Fruit fly (Drosophila melanogaster) whole organism, wandering third instar larva: ENCODE measurements around the gene CG8673.

Source experiments
- GATAd ChIP-seq: sonication (Bioruptor generic); optimal IDR thresholded peaks from 2 replicates; lab custom pipeline; 2016; ENCODE audit warnings: missing biosample characterization, missing genetic modification characterization
- Myc ChIP-seq: fragments of >200 bp; optimal IDR thresholded peaks from 2 replicates; lab custom pipeline; 2017
- N ChIP-seq: fragments of >200 bp; optimal IDR thresholded peaks from 2 replicates; lab custom pipeline; 2018; ENCODE audit warnings: missing biosample characterization, missing external identifiers, missing genetic modification characterization
- Sp1 ChIP-seq: fragments of 200-800 bp; sonication (Bioruptor generic); optimal IDR thresholded peaks from 3 replicates; lab custom pipeline; 2019; ENCODE audit warnings: missing biosample characterization, mild to moderate bottlenecking, missing genetic modification characterization, moderate library complexity
- br ChIP-seq: fragments of 200-800 bp; sonication (Bioruptor generic); optimal IDR thresholded peaks from 2 replicates; lab custom pipeline; 2016; ENCODE audit warnings: missing biosample characterization, missing genetic modification characterization
- ey ChIP-seq: fragments of 200-800 bp; sonication (Bioruptor generic); optimal IDR thresholded peaks from 2 replicates; lab custom pipeline; 2016; ENCODE audit warnings: missing biosample characterization, missing genetic modification characterization
- psq ChIP-seq: fragments of 200-800 bp; sonication (Bioruptor generic); optimal IDR thresholded peaks from 3 replicates; lab custom pipeline; 2017; ENCODE audit warnings: missing biosample characterization, mild to moderate bottlenecking, missing genetic modification characterization, moderate library complexity
- rgr ChIP-seq: fragments of 200-800 bp; sonication (Bioruptor generic); optimal IDR thresholded peaks from 3 replicates; lab custom pipeline; 2016; ENCODE audit warnings: missing biosample characterization, mild to moderate bottlenecking, missing genetic modification characterization

DNA sequence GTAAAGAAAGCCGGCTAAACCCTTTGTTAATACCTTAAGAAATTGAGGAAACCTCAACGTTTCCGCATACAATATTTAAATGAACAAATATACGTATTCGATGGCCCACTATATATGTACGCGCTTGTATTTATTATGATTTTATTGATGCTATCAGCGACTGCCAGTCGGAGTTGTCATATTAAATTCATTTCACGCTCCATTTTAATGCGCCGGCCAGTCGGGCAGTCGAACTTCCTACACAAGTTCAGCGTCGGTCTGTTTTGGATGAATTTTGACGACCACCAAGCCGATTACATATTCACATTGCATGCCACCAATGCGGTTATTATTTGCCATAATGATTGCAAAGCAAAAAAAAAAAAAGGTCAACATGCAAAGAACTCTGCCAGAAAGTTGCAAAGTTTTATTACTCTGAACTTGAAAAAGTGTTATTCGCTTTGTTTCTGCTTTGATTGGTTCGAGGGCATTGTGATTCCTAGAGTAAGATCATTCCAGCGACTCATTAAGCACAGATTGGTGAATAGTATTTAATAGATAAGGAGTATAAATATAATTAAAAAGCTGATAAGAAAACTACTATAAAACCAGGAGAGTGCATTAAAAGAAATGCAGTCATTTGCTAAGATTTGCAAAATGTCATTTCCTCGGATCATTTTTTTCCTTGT is 23.0 kb downstream of the CG8673 start, which contains the start of gene CG31606:
- TF ChIP-seq N (GFP tag; lab: Kevin White, UChicago) (no peak), Myc (lab: Kevin White, UChicago) (no peak), GATAd (no peak), psq (GFP tag; lab: Kevin White, UChicago) (no peak), Sp1 (no peak), br (GFP tag; lab: Kevin White, UChicago) (no peak), ey (GFP tag; lab: Kevin White, UChicago) (no peak), rgr (GFP tag; lab: Kevin White, UChicago) (no peak)
